Worm (Caenorhabditis elegans) whole organism, L2 larva: Measurements from ENCODE around the gene F43C11.11.

Experiments used
- C34F6.9 ChIP-seq: fragments of 150-350 bp; optimal IDR thresholded peaks from 2 replicates; lab custom pipeline; 2014; ENCODE audit warnings: missing biosample characterization, missing genetic modification characterization
- F13H6.1 ChIP-seq: sonication (generic microtip); optimal IDR thresholded peaks from 2 replicates; lab custom pipeline; 2016; ENCODE audit warnings: missing genetic modification characterization, missing compliant biosample characterization
- R02D3.7 ChIP-seq: fragments of 150-350 bp; optimal IDR thresholded peaks from 2 replicates; lab custom pipeline; 2014; ENCODE audit warnings: missing biosample characterization, missing genetic modification characterization
- Y55F3AM.14 ChIP-seq: fragments of 200-800 bp; sonication (Bioruptor generic); optimal IDR thresholded peaks from 2 replicates; lab custom pipeline; 2018; ENCODE audit warnings: mild to moderate bottlenecking, missing genetic modification characterization, missing compliant biosample characterization
- ZK546.5 ChIP-seq: sonication (generic microtip); optimal IDR thresholded peaks from 2 replicates; lab custom pipeline; 2017; ENCODE audit warnings: missing biosample characterization, missing genetic modification characterization
- aly-2 ChIP-seq: fragments of 150-350 bp; optimal IDR thresholded peaks from 2 replicates; lab custom pipeline; 2014; ENCODE audit warnings: missing biosample characterization, missing genetic modification characterization
- ama-1 ChIP-seq: fragments of 150-350 bp; optimal IDR thresholded peaks from 2 replicates; lab custom pipeline; 2018; ENCODE audit warnings: inconsistent platforms
- ceh-16 ChIP-seq: fragments of 150-350 bp; optimal IDR thresholded peaks from 2 replicates; lab custom pipeline; 2014; ENCODE audit warnings: missing biosample characterization, missing genetic modification characterization
- ceh-82 ChIP-seq: fragments of 150-350 bp; optimal IDR thresholded peaks from 2 replicates; lab custom pipeline; 2014; ENCODE audit warnings: missing biosample characterization, missing genetic modification characterization
- crh-2 ChIP-seq: sonication (generic microtip); optimal IDR thresholded peaks from 2 replicates; lab custom pipeline; 2017; ENCODE audit warnings: missing biosample characterization, missing genetic modification characterization
- dmd-4 ChIP-seq: sonication (generic microtip); optimal IDR thresholded peaks from 2 replicates; lab custom pipeline; 2017; ENCODE audit warnings: missing biosample characterization, missing genetic modification characterization
- fos-1 ChIP-seq: fragments of 150-350 bp; optimal IDR thresholded peaks from 2 replicates; lab custom pipeline; 2014; ENCODE audit warnings: missing biosample characterization, missing genetic modification characterization
- gmeb-1 ChIP-seq: fragments of 150-350 bp; optimal IDR thresholded peaks from 2 replicates; lab custom pipeline; 2014; ENCODE audit warnings: missing biosample characterization, missing genetic modification characterization
- lin-13 ChIP-seq: fragments of 150-350 bp; optimal IDR thresholded peaks from 2 replicates; lab custom pipeline; 2014; ENCODE audit warnings: missing biosample characterization, missing genetic modification reagents, missing genetic modification characterization
- lin-39 ChIP-seq: fragments of 150-350 bp; optimal IDR thresholded peaks from 2 replicates; lab custom pipeline; 2014; ENCODE audit warnings: missing biosample characterization, missing genetic modification reagents, missing genetic modification characterization
- lsy-2 ChIP-seq, 2 experiments: fragments of 150-350 bp in 1 of 2; sonication (generic microtip) in 1 of 2; optimal IDR thresholded peaks; 2 replicates each; lab custom pipeline; 2014 to 2017; ENCODE audit warnings: missing biosample characterization in 2 of 2, missing genetic modification characterization in 2 of 2
- mab-5 ChIP-seq: fragments of 150-350 bp; optimal IDR thresholded peaks from 2 replicates; lab custom pipeline; 2014; ENCODE audit warnings: missing biosample characterization, missing genetic modification characterization
- mbf-1 ChIP-seq: sonication (generic microtip); optimal IDR thresholded peaks from 2 replicates; lab custom pipeline; 2017; ENCODE audit warnings: missing biosample characterization, missing genetic modification characterization
- nhr-12 ChIP-seq: fragments of 150-350 bp; optimal IDR thresholded peaks from 2 replicates; lab custom pipeline; 2014; ENCODE audit warnings: missing biosample characterization, missing genetic modification characterization
- nhr-21 ChIP-seq: fragments of 150-350 bp; optimal IDR thresholded peaks from 2 replicates; lab custom pipeline; 2014; ENCODE audit warnings: missing biosample characterization, missing genetic modification characterization
- nhr-23 ChIP-seq: fragments of 150-350 bp; optimal IDR thresholded peaks from 2 replicates; lab custom pipeline; 2014; ENCODE audit warnings: missing biosample characterization, missing genetic modification reagents, missing genetic modification characterization
- nhr-237 ChIP-seq: fragments of 150-350 bp; optimal IDR thresholded peaks from 2 replicates; lab custom pipeline; 2014; ENCODE audit warnings: missing biosample characterization, missing genetic modification characterization
- nhr-25 ChIP-seq: fragments of 150-350 bp; sonication (generic microtip); optimal IDR thresholded peaks from 3 replicates; lab custom pipeline; 2014; ENCODE audit warnings: missing biosample characterization, missing genetic modification characterization
- nhr-6 ChIP-seq: fragments of 150-350 bp; optimal IDR thresholded peaks from 2 replicates; lab custom pipeline; 2014; ENCODE audit warnings: missing biosample characterization, missing genetic modification characterization
- peb-1 ChIP-seq: fragments of 150-350 bp; optimal IDR thresholded peaks from 2 replicates; lab custom pipeline; 2014; ENCODE audit warnings: missing biosample characterization, missing genetic modification characterization
- sem-4 ChIP-seq: fragments of 150-350 bp; optimal IDR thresholded peaks from 2 replicates; lab custom pipeline; 2014; ENCODE audit warnings: missing biosample characterization, missing genetic modification reagents, missing genetic modification characterization
- skn-1 ChIP-seq: sonication (generic microtip); optimal IDR thresholded peaks from 2 replicates; lab custom pipeline; 2017; ENCODE audit warnings: missing biosample characterization, missing genetic modification characterization
- sma-3 ChIP-seq: sonication (generic microtip); optimal IDR thresholded peaks from 2 replicates; lab custom pipeline; 2016; ENCODE audit warnings: missing genetic modification reagents, missing genetic modification characterization, missing compliant biosample characterization
- sma-9 ChIP-seq, 2 experiments: fragments of 150-350 bp in 1 of 2; sonication (generic microtip) in 1 of 2; optimal IDR thresholded peaks; 2 replicates each; lab custom pipeline; 2014 to 2016; ENCODE audit warnings: missing genetic modification characterization in 2 of 2, mild to moderate bottlenecking in 1 of 2, missing biosample characterization in 1 of 2, missing compliant biosample characterization in 1 of 2, missing genetic modification reagents in 1 of 2, moderate library complexity in 1 of 2
- unc-55 ChIP-seq: fragments of 150-350 bp; sonication (generic microtip); optimal IDR thresholded peaks from 3 replicates; lab custom pipeline; 2014; ENCODE audit warnings: missing biosample characterization, missing genetic modification reagents, missing genetic modification characterization
- unc-62 ChIP-seq: fragments of 150-350 bp; optimal IDR thresholded peaks from 2 replicates; lab custom pipeline; 2014; ENCODE audit warnings: missing biosample characterization, missing genetic modification reagents, missing genetic modification characterization
- zag-1 ChIP-seq: fragments of 150-350 bp; optimal IDR thresholded peaks from 2 replicates; lab custom pipeline; 2014; ENCODE audit warnings: missing biosample characterization, missing genetic modification characterization
- ztf-1 ChIP-seq: fragments of 200-800 bp; sonication (Bioruptor generic); conservative IDR thresholded peaks from 2 replicates; pipeline ENCODE4 v1.3.6; 2022; ENCODE audit warnings: missing genetic modification characterization, missing compliant biosample characterization

The F43C11.11 gene

ce11 chrII:2324956-2325355 lies 38.6 kb downstream of the F43C11.11 start, which contains the start of gene ZK1240.11:
Gene ZK1240.11, plus strand, starts transcription at chrII:2325256.
- TF ChIP-seq ztf-1 (GFP tag; lab: Robert Waterston, UW) (no peak), fos-1 (tag; lab: Kevin White, UChicago) (no peak), lin-13 (GFP tag; lab: Kevin White, UChicago) (no peak), sem-4 (no peak), aly-2 (tag; lab: Kevin White, UChicago) (no peak), sma-3 (no peak), gmeb-1 (tag; lab: Kevin White, UChicago) (no peak), nhr-6 (tag; lab: Kevin White, UChicago) (no peak), ZK546.5 (tag; lab: Kevin White, UChicago) (no peak), skn-1 (tag; lab: Kevin White, UChicago) (no peak), crh-2 (no peak), Y55F3AM.14 (GFP tag; lab: Kevin White, UChicago) (no peak), ama-1 (lab: Kevin White, UChicago) (no peak), lsy-2 (tag; optimal IDR thresholded peaks at IDR 0.05; lab: Kevin White, UChicago) (no peak), dmd-4 (tag; lab: Kevin White, UChicago) (no peak), nhr-12 (tag; lab: Kevin White, UChicago) (no peak), unc-55 (GFP tag; lab: Kevin White, UChicago) (no peak), F13H6.1 (tag; lab: Kevin White, UChicago) (no peak), zag-1 (tag; lab: Kevin White, UChicago) (no peak)

ce11 chrII:2322857-2323518 lies 40.6 kb downstream of the F43C11.11 start, which contains the start of the genes ZK1240.6 and ZK1240.2:
Gene ZK1240.6, minus strand, starts transcription at chrII:2322907.
Gene ZK1240.2, plus strand, starts transcription at chrII:2323376.
- TF ChIP-seq ama-1 (lab: Kevin White, UChicago) = no peak
- TF ChIP-seq nhr-12 (tag; lab: Kevin White, UChicago) = no peak
- no peak for TF ChIP-seq Y55F3AM.14 (GFP tag; lab: Kevin White, UChicago)
- TF ChIP-seq mbf-1 (tag; lab: Kevin White, UChicago) = no peak
- TF ChIP-seq ceh-82 (tag; lab: Kevin White, UChicago) = no peak
- TF ChIP-seq sma-3 = no peak
- TF ChIP-seq lin-39 (tag; lab: Kevin White, UChicago) = no peak
- TF ChIP-seq lin-13 (GFP tag; lab: Kevin White, UChicago) = no peak
- no peak for TF ChIP-seq peb-1 (tag; lab: Kevin White, UChicago)
- no peak for TF ChIP-seq nhr-21
- peak; percentile 76 for TF ChIP-seq fos-1 (tag; lab: Kevin White, UChicago)
- no peak for TF ChIP-seq nhr-6 (tag; lab: Kevin White, UChicago)
- peak; percentile 21 for TF ChIP-seq sma-9 (GFP tag; optimal IDR thresholded peaks at IDR 0.05; lab: Kevin White, UChicago)
- TF ChIP-seq sma-9 (tag; optimal IDR thresholded peaks at IDR 0.05; lab: Kevin White, UChicago) = no peak
- TF ChIP-seq aly-2 (tag; lab: Kevin White, UChicago) = no peak
- TF ChIP-seq ZK546.5 (tag; lab: Kevin White, UChicago) = no peak
- no peak for TF ChIP-seq gmeb-1 (tag; lab: Kevin White, UChicago)
- no peak for TF ChIP-seq skn-1 (tag; lab: Kevin White, UChicago)

- TF ChIP-seq nhr-237 = no peak
- peak; percentile 87 for TF ChIP-seq fos-1 (tag; lab: Kevin White, UChicago)
Observed at ce11 chrII:2320097-2320496, 43.5 kb downstream of the F43C11.11 start, which contains the start of gene ZK1240.3. Gene ZK1240.3, plus strand, starts transcription at chrII:2320334.

- TF ChIP-seq peb-1 (tag; lab: Kevin White, UChicago) (no peak), fos-1 (tag; lab: Kevin White, UChicago) (peak; percentile 21)
Observed at ce11 chrII:2317883-2318357, 45.7 kb downstream of the F43C11.11 start, which contains the start of the genes ZK1240.5 and ZK1240.9. Gene ZK1240.5, minus strand, starts transcription at chrII:2317933. Gene ZK1240.9, plus strand, starts transcription at chrII:2318189.

- no peak for TF ChIP-seq ceh-82 (tag; lab: Kevin White, UChicago)
- no peak for TF ChIP-seq crh-2
- no peak for TF ChIP-seq unc-62
- no peak for TF ChIP-seq lsy-2 (tag; optimal IDR thresholded peaks at IDR 0.05; lab: Kevin White, UChicago)
- no peak for TF ChIP-seq ama-1 (lab: Kevin White, UChicago)
- TF ChIP-seq Y55F3AM.14 (GFP tag; lab: Kevin White, UChicago) = no peak
- TF ChIP-seq nhr-25 = no peak
- TF ChIP-seq aly-2 (tag; lab: Kevin White, UChicago) = no peak
- no peak for TF ChIP-seq nhr-23
- no peak for TF ChIP-seq mab-5
- TF ChIP-seq sma-9 (GFP tag; optimal IDR thresholded peaks at IDR 0.05; lab: Kevin White, UChicago) = no peak
- TF ChIP-seq sma-9 (tag; optimal IDR thresholded peaks at IDR 0.05; lab: Kevin White, UChicago) = no peak
- no peak for TF ChIP-seq nhr-21
- no peak for TF ChIP-seq R02D3.7 (tag; lab: Kevin White, UChicago)
- no peak for TF ChIP-seq zag-1 (tag; lab: Kevin White, UChicago)
- TF ChIP-seq C34F6.9 (tag; lab: Kevin White, UChicago) = no peak
- TF ChIP-seq ceh-16 (tag; lab: Kevin White, UChicago) = no peak
Observed at ce11 chrII:2312747-2313146, 50.8 kb downstream of the F43C11.11 start, which contains the start of the genes trim-21 and B0281.1. Gene trim-21, minus strand, starts transcription at chrII:2312847. Gene B0281.1, plus strand, starts transcription at chrII:2313067.
